Worm (Caenorhabditis elegans): ENCODE measurements around the gene Y22D7AR.7.

ce11 chrIII:1652181-1652580 lies 35.7 kb downstream of the Y22D7AR.7 start, which contains the start of gene Y22D7AL.1:
- TF ChIP-seq dao-5 (tag; optimal IDR thresholded peaks at IDR 0.05) (no peak), him-1 (tag; optimal IDR thresholded peaks at IDR 0.05) (no peak), W03F9.2 (tag; optimal IDR thresholded peaks at IDR 0.05) (no peak)

Measured in whole organism, L4/young adult.